Fruit fly (Drosophila melanogaster) whole organism, wandering third instar larva: ENCODE results near the gene Pgant5.

ENCODE experiments used
- dl ChIP-seq, 2 experiments: fragments of 175-275, 200-275 bp in 1 of 2; fragments of 200-275 bp in 1 of 2; sonication (Bioruptor generic); optimal IDR thresholded peaks; lab custom pipeline; 2018; ENCODE audit warnings: mild to moderate bottlenecking in 2 of 2, missing biosample characterization in 2 of 2, missing genetic modification characterization in 2 of 2, moderate library complexity in 2 of 2; ENCODE audit not compliant: partially characterized antibody in 2 of 2, insufficient read depth in 1 of 2
- rgr ChIP-seq: fragments of 200-800 bp; sonication (Bioruptor generic); optimal IDR thresholded peaks from 3 replicates; lab custom pipeline; 2016; ENCODE audit warnings: missing biosample characterization, mild to moderate bottlenecking, missing genetic modification characterization
- sage ChIP-seq: fragments of 200-800 bp; sonication (Bioruptor generic); optimal IDR thresholded peaks from 2 replicates; lab custom pipeline; 2016; ENCODE audit warnings: missing biosample characterization, mild to moderate bottlenecking, missing genetic modification characterization

DNA sequence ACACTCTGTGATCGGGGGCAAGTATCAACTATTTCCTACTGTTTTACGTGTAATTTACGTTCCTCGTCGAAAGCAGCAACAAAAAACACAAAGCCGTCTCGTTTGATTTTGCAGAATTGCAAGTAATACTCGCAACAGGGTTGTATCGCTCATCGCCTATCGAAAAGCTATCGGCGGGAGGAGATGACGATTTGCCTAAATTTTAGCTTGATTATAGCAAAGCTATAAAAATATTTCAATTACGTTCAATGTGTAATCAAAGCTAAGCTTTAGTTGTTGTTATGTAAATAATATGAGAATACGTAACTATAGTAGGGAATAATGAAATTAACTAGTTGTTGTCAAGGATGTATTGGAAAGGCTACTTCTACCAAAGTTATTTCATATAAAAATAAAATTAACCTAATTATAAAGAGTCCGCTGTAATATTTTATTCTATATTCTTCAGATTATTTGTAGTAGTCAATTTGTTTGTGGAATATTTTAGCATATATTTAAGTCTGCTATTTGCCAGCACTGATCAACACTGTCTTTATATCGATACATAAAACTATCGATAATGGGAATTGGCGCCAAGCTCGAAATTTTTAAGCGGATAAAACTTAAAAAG lies 33.6 kb downstream of the Pgant5 start, which contains the start of gene Rpn11:
- peak; percentile 42 for TF ChIP-seq rgr (GFP tag; lab: Kevin White, UChicago)
- TF ChIP-seq sage (GFP tag; lab: Kevin White, UChicago), result no peak
- TF ChIP-seq dl (GFP tag; optimal IDR thresholded peaks at IDR 0.05; lab: Kevin White, UChicago; ENCODE audit: insufficient read depth in 1 of 2, partially characterized antibody in 2 of 2), result no peak
